Fruit fly (Drosophila melanogaster): ENCODE measurements around the gene Nemp.

DNA sequence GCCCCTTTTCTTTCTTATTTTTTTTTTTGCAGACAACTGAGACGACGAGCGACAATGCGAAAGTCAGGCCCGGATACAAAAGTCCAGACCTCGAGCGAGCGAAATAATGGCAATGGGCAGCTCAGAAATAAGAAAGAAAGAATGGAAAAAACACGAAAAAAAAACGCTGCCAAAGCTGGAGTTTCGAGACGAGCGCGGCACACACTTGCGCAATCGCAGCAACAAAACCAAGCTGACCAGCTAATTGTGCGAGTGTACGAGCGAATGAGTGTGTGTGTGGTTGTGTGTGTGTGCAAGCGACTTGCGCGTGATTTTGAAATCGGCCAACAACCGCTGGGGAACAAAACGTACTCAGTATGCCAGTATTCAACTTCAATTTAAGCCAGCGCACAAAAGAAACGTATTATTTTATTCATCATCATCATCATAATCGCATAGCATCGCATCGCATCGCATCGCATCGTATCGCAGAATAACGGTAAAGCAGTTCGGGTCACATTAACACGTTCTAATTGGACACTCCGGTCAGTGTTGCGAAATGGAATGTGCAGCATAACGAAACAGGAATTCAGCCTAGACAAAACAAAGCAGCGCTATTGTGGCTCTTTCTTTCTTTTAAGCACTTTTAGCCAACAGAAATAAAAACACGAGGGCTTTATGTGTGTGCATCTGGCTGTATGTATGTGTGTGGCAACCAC, 6.9 kb downstream of the Nemp start:
- no peak for TF ChIP-seq Eip75B (GFP tag; optimal IDR thresholded peaks at IDR 0.05)
- no peak for TF ChIP-seq Sox102F (GFP tag; optimal IDR thresholded peaks at IDR 0.05)
- TF ChIP-seq dac (GFP tag; optimal IDR thresholded peaks at IDR 0.05), result no peak
- TF ChIP-seq fd59A (GFP tag; optimal IDR thresholded peaks at IDR 0.05), result no peak
